Fruit fly (Drosophila melanogaster) whole organism, prepupa: ENCODE measurements around the gene TSG101.

ENCODE experiments used
- Blimp-1 ChIP-seq: fragments of 200-800 bp; sonication (Bioruptor generic); optimal IDR thresholded peaks from 3 replicates; lab custom pipeline; 2017; ENCODE audit warnings: missing biosample characterization, missing genetic modification characterization, mild to moderate bottlenecking, moderate library complexity, missing genetic modification reagents
- CG10631 ChIP-seq: fragments of 200-800 bp; sonication (Bioruptor generic); optimal IDR thresholded peaks from 2 replicates; lab custom pipeline; 2016; ENCODE audit warnings: missing biosample characterization, missing genetic modification characterization
- CG16779 ChIP-seq: fragments of 200-800 bp; sonication (Bioruptor generic); optimal IDR thresholded peaks from 3 replicates; lab custom pipeline; 2017; ENCODE audit warnings: missing biosample characterization, mild to moderate bottlenecking, missing genetic modification characterization
- CG31627 ChIP-seq: fragments of 200-800 bp; sonication (Bioruptor generic); optimal IDR thresholded peaks from 3 replicates; lab custom pipeline; 2016; ENCODE audit warnings: missing biosample characterization, missing genetic modification characterization
- CG8119 ChIP-seq: fragments of 200-800 bp; sonication (Bioruptor generic); IDR thresholded peaks from 3 replicates; pipeline ENCODE4 v1.3.6; 2022; ENCODE audit warnings: missing biosample characterization, missing genetic modification characterization
- CG8632 ChIP-seq: fragments of 200-800 bp; sonication (Bioruptor generic); optimal IDR thresholded peaks from 3 replicates; lab custom pipeline; 2016; ENCODE audit warnings: missing biosample characterization, missing genetic modification characterization
- dsx ChIP-seq: fragments of 200-800 bp; optimal IDR thresholded peaks from 3 replicates; lab custom pipeline; 2019; ENCODE audit warnings: missing biosample characterization, mild to moderate bottlenecking, missing genetic modification characterization, moderate library complexity; ENCODE audit not compliant: poor library complexity, severe bottlenecking

DNA sequence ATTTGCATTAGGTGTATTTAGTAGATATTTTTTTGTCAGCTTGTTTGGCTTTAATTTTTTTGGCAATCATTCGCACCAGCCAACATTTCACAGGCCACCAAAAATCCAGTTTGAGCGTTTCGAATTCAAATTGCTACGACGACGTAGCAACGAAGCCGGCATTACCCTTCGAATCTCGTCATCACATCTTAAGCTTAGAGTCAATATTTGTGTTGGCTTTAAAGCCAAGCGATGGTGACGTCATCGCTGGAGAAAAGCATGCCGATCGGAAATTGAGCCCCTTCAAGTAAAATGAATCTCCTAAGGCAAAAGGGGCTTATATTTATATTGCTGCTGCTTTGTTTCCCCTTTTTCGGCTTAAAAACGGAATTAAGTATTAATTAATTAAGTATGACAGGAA lies 29.5 kb downstream of the TSG101 start:
- TF ChIP-seq CG8632 (GFP tag; lab: Kevin White, UChicago): no peak
- TF ChIP-seq dsx (GFP tag; lab: Kevin White, UChicago): no peak
- no peak for TF ChIP-seq CG8119 (GFP tag; lab: Robert Waterston, UW)
- TF ChIP-seq CG10631 (GFP tag; lab: Kevin White, UChicago): no peak
- no peak for TF ChIP-seq CG31627
- TF ChIP-seq CG16779 (tag; lab: Kevin White, UChicago): no peak
- TF ChIP-seq Blimp-1 (GFP tag; lab: Kevin White, UChicago): no peak
